Worm (Caenorhabditis elegans): ENCODE measurements around the gene Y47D7A.12.
"Not testable (repeated sequence)": the region's sequence is repeated elsewhere in the genome, so short reads cannot be mapped to it uniquely, and the experiment has no call there.

- TF ChIP-seq ztf-11 (tag; optimal IDR thresholded peaks at IDR 0.05); elt-1 (tag; optimal IDR thresholded peaks at IDR 0.05); mdl-1 (tag; optimal IDR thresholded peaks at IDR 0.05); sem-4 (tag; optimal IDR thresholded peaks at IDR 0.05); nhr-25 (tag; optimal IDR thresholded peaks at IDR 0.05); fos-1 (tag; optimal IDR thresholded peaks at IDR 0.05); nhr-77 (tag; optimal IDR thresholded peaks at IDR 0.05); ZK546.5 (tag; optimal IDR thresholded peaks at IDR 0.05); lin-39 (tag; optimal IDR thresholded peaks at IDR 0.05); nhr-237 (tag; optimal IDR thresholded peaks at IDR 0.05); unc-55 (GFP tag; optimal IDR thresholded peaks at IDR 0.05); skn-1 (tag; optimal IDR thresholded peaks at IDR 0.05); alr-1 (tag; optimal IDR thresholded peaks at IDR 0.05); nhr-12 (tag; optimal IDR thresholded peaks at IDR 0.05): not testable (repeated sequence)
Observed at ce11 chrV:4474543-4474942, 45.1 kb upstream of the Y47D7A.12 start, which contains the start of gene str-35.
